Worm (Caenorhabditis elegans) whole organism, L1 larva: Measurements from ENCODE around the gene gbh-2.

ENCODE experiments used
- C16A3.4 ChIP-seq: fragments of 150-350 bp; optimal IDR thresholded peaks from 2 replicates; lab custom pipeline; 2014; ENCODE audit warnings: missing biosample characterization, missing genetic modification characterization
- C34B4.2 ChIP-seq: sonication (generic microtip); optimal IDR thresholded peaks from 2 replicates; lab custom pipeline; 2017; ENCODE audit warnings: mild to moderate bottlenecking, missing genetic modification characterization, missing compliant biosample characterization
- Y116A8C.19 ChIP-seq: sonication (generic microtip); optimal IDR thresholded peaks from 2 replicates; lab custom pipeline; 2016; ENCODE audit warnings: missing compliant biosample characterization, missing genetic modification characterization, borderline replicate concordance
- alr-1 ChIP-seq: fragments of 200-800 bp; sonication (Bioruptor generic); optimal IDR thresholded peaks from 2 replicates; lab custom pipeline; 2018; ENCODE audit warnings: borderline replicate concordance, mild to moderate bottlenecking, missing genetic modification characterization, missing compliant biosample characterization
- aly-2 ChIP-seq: fragments of 150-350 bp; optimal IDR thresholded peaks from 2 replicates; lab custom pipeline; 2014; ENCODE audit warnings: missing biosample characterization, missing genetic modification characterization
- ama-1 ChIP-seq: fragments of 150-350 bp; optimal IDR thresholded peaks from 2 replicates; lab custom pipeline; 2014
- blmp-1 ChIP-seq: fragments of 150-350 bp; optimal IDR thresholded peaks from 2 replicates; lab custom pipeline; 2014; ENCODE audit warnings: missing biosample characterization, missing genetic modification characterization
- ceh-82 ChIP-seq, 3 experiments: fragments of 150-350 bp in 1 of 3; sonication (generic microtip) in 2 of 3; optimal IDR thresholded peaks; 2 replicates each; lab custom pipeline; 2014 to 2017; ENCODE audit warnings: missing biosample characterization in 3 of 3, missing genetic modification characterization in 3 of 3
- ceh-88 ChIP-seq: fragments of 200-800 bp; sonication (Bioruptor generic); IDR thresholded peaks from 2 replicates; pipeline ENCODE4 v1.3.6; 2022; ENCODE audit warnings: missing genetic modification characterization, missing compliant biosample characterization
- efl-1 ChIP-seq, 4 experiments: fragments of 150-350 bp; optimal IDR thresholded peaks in 3 of 4; peaks in 1 of 4; 1 replicate in 1 of 4; 2 replicates in 3 of 4; lab custom pipeline; 2014; ENCODE audit warnings: missing biosample characterization in 2 of 4, missing genetic modification characterization in 2 of 4, missing genetic modification reagents in 2 of 4
- efl-3 ChIP-seq: fragments of 200-800 bp; sonication (Bioruptor generic); optimal IDR thresholded peaks from 2 replicates; lab custom pipeline; 2018; ENCODE audit warnings: mild to moderate bottlenecking, missing genetic modification characterization, missing compliant biosample characterization
- ets-5 ChIP-seq: fragments of 200-800 bp; sonication (Bioruptor generic); IDR thresholded peaks from 2 replicates; pipeline ENCODE4 v1.3.6; 2022; ENCODE audit warnings: missing genetic modification characterization, missing compliant biosample characterization
- fkh-8 ChIP-seq: sonication (generic microtip); optimal IDR thresholded peaks from 2 replicates; lab custom pipeline; 2016; ENCODE audit warnings: mild to moderate bottlenecking, missing genetic modification characterization, missing compliant biosample characterization
- fos-1 ChIP-seq: fragments of 150-350 bp; optimal IDR thresholded peaks from 2 replicates; lab custom pipeline; 2014; ENCODE audit warnings: missing biosample characterization, missing genetic modification characterization
- grh-1 ChIP-seq: fragments of 200-800 bp; sonication (Bioruptor generic); IDR thresholded peaks from 2 replicates; pipeline ENCODE4 v1.3.6; 2022; ENCODE audit warnings: missing genetic modification reagents, missing genetic modification characterization, missing compliant biosample characterization
- hlh-17 ChIP-seq: fragments of 200-800 bp; sonication (Bioruptor generic); optimal IDR thresholded peaks from 2 replicates; lab custom pipeline; 2018; ENCODE audit warnings: missing genetic modification characterization, mild to moderate bottlenecking, missing compliant biosample characterization, moderate library complexity, borderline replicate concordance
- hlh-4 ChIP-seq: sonication (generic microtip); optimal IDR thresholded peaks from 2 replicates; lab custom pipeline; 2016; ENCODE audit warnings: mild to moderate bottlenecking, missing genetic modification characterization, missing compliant biosample characterization
- isw-1 ChIP-seq: fragments of 200-800 bp; sonication (Bioruptor generic); IDR thresholded peaks from 2 replicates; pipeline ENCODE4 v1.3.6; 2022; ENCODE audit warnings: missing genetic modification characterization, missing compliant biosample characterization
- jun-1 ChIP-seq: fragments of 150-350 bp; optimal IDR thresholded peaks from 2 replicates; lab custom pipeline; 2014; ENCODE audit warnings: missing biosample characterization, missing genetic modification reagents, missing genetic modification characterization
- lin-15B ChIP-seq: fragments of 150-350 bp; sonication (generic microtip); optimal IDR thresholded peaks from 3 replicates; lab custom pipeline; 2014; ENCODE audit warnings: missing biosample characterization, missing genetic modification characterization
- lin-35 ChIP-seq, 2 experiments: fragments of 150-350 bp; optimal IDR thresholded peaks; 2 replicates each; lab custom pipeline; 2014; ENCODE audit warnings: missing biosample characterization in 2 of 2, missing genetic modification characterization in 2 of 2, missing genetic modification reagents in 2 of 2
- lin-39 ChIP-seq: fragments of 150-350 bp; optimal IDR thresholded peaks from 2 replicates; lab custom pipeline; 2014; ENCODE audit warnings: missing biosample characterization, missing genetic modification reagents, missing genetic modification characterization
- lsy-2 ChIP-seq, 2 experiments: fragments of 150-350 bp; optimal IDR thresholded peaks; 2 replicates each; lab custom pipeline; 2014; ENCODE audit warnings: missing biosample characterization in 2 of 2, missing genetic modification characterization in 2 of 2
- mab-9 ChIP-seq: fragments of 200-800 bp; sonication (Bioruptor generic); IDR thresholded peaks from 2 replicates; pipeline ENCODE4 v1.3.6; 2022; ENCODE audit warnings: missing genetic modification reagents, missing genetic modification characterization, missing compliant biosample characterization
- mep-1 ChIP-seq: fragments of 150-350 bp; optimal IDR thresholded peaks from 2 replicates; lab custom pipeline; 2014; ENCODE audit warnings: missing biosample characterization, missing genetic modification characterization
- nhr-20 ChIP-seq: sonication (generic microtip); optimal IDR thresholded peaks from 2 replicates; lab custom pipeline; 2016; ENCODE audit warnings: mild to moderate bottlenecking, missing genetic modification characterization, missing compliant biosample characterization
- nhr-71 ChIP-seq: sonication (generic microtip); optimal IDR thresholded peaks from 2 replicates; lab custom pipeline; 2016; ENCODE audit warnings: mild to moderate bottlenecking, missing genetic modification characterization, moderate library complexity, missing compliant biosample characterization
- nhr-76 ChIP-seq: sonication (generic microtip); optimal IDR thresholded peaks from 2 replicates; lab custom pipeline; 2017; ENCODE audit warnings: missing biosample characterization, missing genetic modification characterization
- nhr-77 ChIP-seq: fragments of 150-350 bp; optimal IDR thresholded peaks from 2 replicates; lab custom pipeline; 2014; ENCODE audit warnings: missing biosample characterization, missing genetic modification characterization
- snpc-4 ChIP-seq: fragments of 150-350 bp; optimal IDR thresholded peaks from 2 replicates; lab custom pipeline; 2014; ENCODE audit warnings: missing biosample characterization, missing genetic modification characterization
- sox-4 ChIP-seq: sonication (generic microtip); optimal IDR thresholded peaks from 2 replicates; lab custom pipeline; 2016; ENCODE audit warnings: missing genetic modification characterization, missing compliant biosample characterization
- sptf-1 ChIP-seq: fragments of 150-350 bp; optimal IDR thresholded peaks from 2 replicates; lab custom pipeline; 2014; ENCODE audit warnings: missing biosample characterization, missing genetic modification characterization
- swsn-7 ChIP-seq: sonication (generic microtip); optimal IDR thresholded peaks from 2 replicates; lab custom pipeline; 2016; ENCODE audit warnings: missing genetic modification characterization, missing compliant biosample characterization
- unc-130 ChIP-seq: fragments of 150-350 bp; optimal IDR thresholded peaks from 2 replicates; lab custom pipeline; 2017; ENCODE audit warnings: missing biosample characterization, missing genetic modification characterization, inconsistent platforms
- unc-62 ChIP-seq: fragments of 150-350 bp; optimal IDR thresholded peaks from 2 replicates; lab custom pipeline; 2014; ENCODE audit warnings: missing biosample characterization, missing genetic modification reagents, missing genetic modification characterization
- unc-86 ChIP-seq: sonication (generic microtip); optimal IDR thresholded peaks from 2 replicates; lab custom pipeline; 2016; ENCODE audit warnings: missing genetic modification characterization, missing compliant biosample characterization
- unc-98 ChIP-seq: fragments of 200-800 bp; sonication (Bioruptor generic); IDR thresholded peaks from 2 replicates; pipeline ENCODE4 v1.3.6; 2022; ENCODE audit warnings: missing genetic modification characterization, missing compliant biosample characterization
- vab-15 ChIP-seq: sonication (generic microtip); optimal IDR thresholded peaks from 2 replicates; lab custom pipeline; 2017; ENCODE audit warnings: missing genotype, mild to moderate bottlenecking, missing genetic modification characterization, missing compliant biosample characterization
- zip-4 ChIP-seq: fragments of 200-800 bp; sonication (Bioruptor generic); optimal IDR thresholded peaks from 2 replicates; lab custom pipeline; 2018; ENCODE audit warnings: mild to moderate bottlenecking, missing genetic modification characterization, moderate library complexity, missing compliant biosample characterization

Gene gbh-2

ce11 chrII:8467809-8468208, 17.9 kb upstream of the gbh-2 start, which contains the start of gene M05D6.2:
M05D6.2 (plus strand) TSS chrII:8468109.
- TF ChIP-seq vab-15 (tag; lab: Kevin White, UChicago) (no peak), swsn-7 (no peak), efl-1 (optimal IDR thresholded peaks at IDR 0.05; lab: Kevin White, UChicago) (no peak), efl-1 (GFP tag; optimal IDR thresholded peaks at IDR 0.05 in 1 of 2; lab: Kevin White, UChicago) (peak in 1 of 2 experiments; percentile 17), ceh-82 (tag; optimal IDR thresholded peaks at IDR 0.05; lab: Kevin White, UChicago) (no peak), unc-86 (no peak)

- TF ChIP-seq lsy-2 (tag; optimal IDR thresholded peaks at IDR 0.05; lab: Kevin White, UChicago) (no peak), efl-3 (GFP tag; lab: Kevin White, UChicago) (no peak), mep-1 (tag; lab: Kevin White, UChicago) (no peak), lin-35 (GFP tag; optimal IDR thresholded peaks at IDR 0.05; lab: Kevin White, UChicago) (no peak), ama-1 (lab: Kevin White, UChicago) (no peak), nhr-71 (tag; lab: Kevin White, UChicago) (no peak), fos-1 (tag; lab: Kevin White, UChicago) (no peak)
Observed at ce11 chrII:8471139-8471538, 14.5 kb upstream of the gbh-2 start, which contains the start of gene M05D6.8. M05D6.8 (minus strand) TSS chrII:8471239.

ce11 chrII:8472916-8473315, 12.8 kb upstream of the gbh-2 start:
- TF ChIP-seq Y116A8C.19 (no peak), aly-2 (tag; lab: Kevin White, UChicago) (no peak), hlh-17 (GFP tag; lab: Kevin White, UChicago) (no peak), nhr-76 (no peak), isw-1 (GFP tag; lab: Robert Waterston, UW) (no peak), efl-1 (optimal IDR thresholded peaks at IDR 0.05; lab: Kevin White, UChicago) (no peak), efl-1 (GFP tag; optimal IDR thresholded peaks at IDR 0.05 in 1 of 2; lab: Kevin White, UChicago) (no peak), jun-1 (tag; lab: Kevin White, UChicago) (no peak), nhr-20 (tag; lab: Kevin White, UChicago) (no peak), blmp-1 (tag; lab: Kevin White, UChicago) (no peak), unc-98 (no peak), zip-4 (GFP tag; lab: Kevin White, UChicago) (no peak)
- TF ChIP-seq, all 84 proteins: peak for 0

ce11 chrII:8475306-8475822, 10.3 kb upstream of the gbh-2 start, which contains the start of the genes M05D6.1 and M05D6.3:
M05D6.1 (minus strand) TSS chrII:8475406.
M05D6.3 (plus strand) TSS chrII:8475772.
- no peak for TF ChIP-seq sptf-1 (tag; lab: Kevin White, UChicago)
- no peak for TF ChIP-seq nhr-77
- TF ChIP-seq snpc-4: no peak
- no peak for TF ChIP-seq lin-39
- TF ChIP-seq ceh-88: no peak
- no peak for TF ChIP-seq lin-15B
- TF ChIP-seq fkh-8: no peak
- TF ChIP-seq sox-4 (tag; lab: Kevin White, UChicago): no peak
- no peak for TF ChIP-seq grh-1 (GFP tag; lab: Robert Waterston, UW)
- no peak for TF ChIP-seq unc-130
- TF ChIP-seq nhr-76: no peak
- TF ChIP-seq alr-1 (tag; lab: Kevin White, UChicago): no peak
- no peak for TF ChIP-seq unc-62 (GFP tag; lab: Kevin White, UChicago)
- no peak for TF ChIP-seq swsn-7
- TF ChIP-seq mab-9 (GFP tag; lab: Robert Waterston, UW): no peak
- TF ChIP-seq C34B4.2: no peak
- TF ChIP-seq unc-98: no peak
- no peak for TF ChIP-seq ets-5 (GFP tag; lab: Robert Waterston, UW)
- TF ChIP-seq C16A3.4 (tag; lab: Kevin White, UChicago): no peak
- TF ChIP-seq hlh-4 (tag; lab: Kevin White, UChicago): no peak
